Fruit fly (Drosophila melanogaster) whole organism, wandering third instar larva: ENCODE data around the gene eIF5B.

Source experiments
- Dfd ChIP-seq: fragments of >200 bp; optimal IDR thresholded peaks from 2 replicates; lab custom pipeline; 2017; ENCODE audit warnings: missing biosample characterization, missing genetic modification characterization
- Hr83 ChIP-seq: fragments of 200-300 bp; sonication (Bioruptor generic); optimal IDR thresholded peaks from 2 replicates; lab custom pipeline; 2016; ENCODE audit warnings: missing biosample characterization, mild to moderate bottlenecking, missing genetic modification characterization, moderate library complexity; ENCODE audit not compliant: poor library complexity, severe bottlenecking
- Myc ChIP-seq: fragments of >200 bp; optimal IDR thresholded peaks from 2 replicates; lab custom pipeline; 2017
- dmrt93B ChIP-seq: fragments of 200-800 bp; sonication (Bioruptor generic); optimal IDR thresholded peaks from 2 replicates; lab custom pipeline; 2018; ENCODE audit warnings: missing biosample characterization, mild to moderate bottlenecking, missing genetic modification characterization
- lola ChIP-seq: fragments of >200 bp; optimal IDR thresholded peaks from 2 replicates; lab custom pipeline; 2017; ENCODE audit warnings: missing biosample characterization, missing genetic modification characterization
- sv ChIP-seq: fragments of 200-800 bp; sonication (Bioruptor generic); optimal IDR thresholded peaks from 3 replicates; lab custom pipeline; 2016; ENCODE audit warnings: missing biosample characterization, missing genetic modification characterization

DNA sequence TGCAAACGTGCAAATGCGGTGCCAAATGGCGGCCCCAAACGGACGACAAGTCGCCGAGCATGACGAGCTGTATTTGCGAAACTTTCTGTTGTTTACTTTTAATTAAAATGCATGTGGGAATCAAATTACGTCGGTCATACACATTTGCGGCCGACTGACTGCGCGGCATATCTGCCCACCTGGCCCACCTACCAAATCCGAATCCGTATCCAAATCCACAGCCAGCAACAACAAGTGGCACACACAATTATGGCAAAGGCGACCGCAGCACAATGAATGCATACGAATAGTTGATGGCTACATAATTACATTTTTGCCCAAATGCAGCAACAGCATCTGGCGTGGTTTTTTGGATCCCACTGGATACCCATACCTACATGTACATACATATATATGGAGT is 9.0 kb downstream of the eIF5B start:
- TF ChIP-seq sv (no peak), lola (GFP tag; lab: Kevin White, UChicago) (no peak), Hr83 (no peak), Dfd (GFP tag; lab: Kevin White, UChicago) (no peak), Myc (lab: Kevin White, UChicago) (no peak), dmrt93B (no peak)
